Worm (Caenorhabditis elegans) whole organism, L2 larva: Measurements from ENCODE around the gene R193.6.

ENCODE experiments used
- F13H6.1 ChIP-seq: sonication (generic microtip); optimal IDR thresholded peaks from 2 replicates; lab custom pipeline; 2016; ENCODE audit warnings: missing genetic modification characterization, missing compliant biosample characterization
- Y55F3AM.14 ChIP-seq: fragments of 200-800 bp; sonication (Bioruptor generic); optimal IDR thresholded peaks from 2 replicates; lab custom pipeline; 2018; ENCODE audit warnings: mild to moderate bottlenecking, missing genetic modification characterization, missing compliant biosample characterization
- alr-1 ChIP-seq: fragments of 150-350 bp; optimal IDR thresholded peaks from 2 replicates; lab custom pipeline; 2014; ENCODE audit warnings: missing biosample characterization, missing genetic modification characterization
- blmp-1 ChIP-seq: sonication (generic microtip); optimal IDR thresholded peaks from 2 replicates; lab custom pipeline; 2017; ENCODE audit warnings: missing genetic modification characterization, mild to moderate bottlenecking, missing compliant biosample characterization, antibody characterized with exemption, moderate library complexity; ENCODE audit not compliant: insufficient read depth
- ceh-82 ChIP-seq: fragments of 150-350 bp; optimal IDR thresholded peaks from 2 replicates; lab custom pipeline; 2014; ENCODE audit warnings: missing biosample characterization, missing genetic modification characterization
- crh-2 ChIP-seq: sonication (generic microtip); optimal IDR thresholded peaks from 2 replicates; lab custom pipeline; 2017; ENCODE audit warnings: missing biosample characterization, missing genetic modification characterization
- dmd-4 ChIP-seq: sonication (generic microtip); optimal IDR thresholded peaks from 2 replicates; lab custom pipeline; 2017; ENCODE audit warnings: missing biosample characterization, missing genetic modification characterization
- elt-1 ChIP-seq: fragments of 150-350 bp; optimal IDR thresholded peaks from 2 replicates; lab custom pipeline; 2014; ENCODE audit warnings: missing biosample characterization, missing genetic modification characterization
- elt-3 ChIP-seq: sonication (generic microtip); optimal IDR thresholded peaks from 2 replicates; lab custom pipeline; 2017; ENCODE audit warnings: missing biosample characterization, missing genetic modification characterization
- fos-1 ChIP-seq: fragments of 150-350 bp; optimal IDR thresholded peaks from 2 replicates; lab custom pipeline; 2014; ENCODE audit warnings: missing biosample characterization, missing genetic modification characterization
- gmeb-1 ChIP-seq: fragments of 150-350 bp; optimal IDR thresholded peaks from 2 replicates; lab custom pipeline; 2014; ENCODE audit warnings: missing biosample characterization, missing genetic modification characterization
- lin-39 ChIP-seq: fragments of 150-350 bp; optimal IDR thresholded peaks from 2 replicates; lab custom pipeline; 2014; ENCODE audit warnings: missing biosample characterization, missing genetic modification reagents, missing genetic modification characterization
- lsy-2 ChIP-seq, 2 experiments: fragments of 150-350 bp in 1 of 2; sonication (generic microtip) in 1 of 2; optimal IDR thresholded peaks; 2 replicates each; lab custom pipeline; 2014 to 2017; ENCODE audit warnings: missing biosample characterization in 2 of 2, missing genetic modification characterization in 2 of 2
- mab-5 ChIP-seq: fragments of 150-350 bp; optimal IDR thresholded peaks from 2 replicates; lab custom pipeline; 2014; ENCODE audit warnings: missing biosample characterization, missing genetic modification characterization
- mbf-1 ChIP-seq: sonication (generic microtip); optimal IDR thresholded peaks from 2 replicates; lab custom pipeline; 2017; ENCODE audit warnings: missing biosample characterization, missing genetic modification characterization
- mdl-1 ChIP-seq, 2 experiments: fragments of 150-350 bp in 1 of 2; sonication (generic microtip) in 1 of 2; optimal IDR thresholded peaks; 2 replicates each; lab custom pipeline; 2017; ENCODE audit warnings: missing biosample characterization in 2 of 2, missing genetic modification characterization in 2 of 2
- nhr-10 ChIP-seq: sonication (generic microtip); optimal IDR thresholded peaks from 2 replicates; lab custom pipeline; 2017; ENCODE audit warnings: missing biosample characterization, missing genetic modification characterization
- nhr-129 ChIP-seq: fragments of 150-350 bp; optimal IDR thresholded peaks from 2 replicates; lab custom pipeline; 2014; ENCODE audit warnings: missing biosample characterization, missing genetic modification characterization
- nhr-23 ChIP-seq: fragments of 150-350 bp; optimal IDR thresholded peaks from 2 replicates; lab custom pipeline; 2014; ENCODE audit warnings: missing biosample characterization, missing genetic modification reagents, missing genetic modification characterization
- nhr-237 ChIP-seq: fragments of 150-350 bp; optimal IDR thresholded peaks from 2 replicates; lab custom pipeline; 2014; ENCODE audit warnings: missing biosample characterization, missing genetic modification characterization
- nhr-25 ChIP-seq: fragments of 150-350 bp; sonication (generic microtip); optimal IDR thresholded peaks from 3 replicates; lab custom pipeline; 2014; ENCODE audit warnings: missing biosample characterization, missing genetic modification characterization
- nhr-6 ChIP-seq: fragments of 150-350 bp; optimal IDR thresholded peaks from 2 replicates; lab custom pipeline; 2014; ENCODE audit warnings: missing biosample characterization, missing genetic modification characterization
- nhr-77 ChIP-seq: fragments of 150-350 bp; optimal IDR thresholded peaks from 2 replicates; lab custom pipeline; 2014; ENCODE audit warnings: missing biosample characterization, missing genetic modification characterization
- peb-1 ChIP-seq: fragments of 150-350 bp; optimal IDR thresholded peaks from 2 replicates; lab custom pipeline; 2014; ENCODE audit warnings: missing biosample characterization, missing genetic modification characterization
- skn-1 ChIP-seq: sonication (generic microtip); optimal IDR thresholded peaks from 2 replicates; lab custom pipeline; 2017; ENCODE audit warnings: missing biosample characterization, missing genetic modification characterization
- sma-3 ChIP-seq: sonication (generic microtip); optimal IDR thresholded peaks from 2 replicates; lab custom pipeline; 2016; ENCODE audit warnings: missing genetic modification reagents, missing genetic modification characterization, missing compliant biosample characterization
- sma-9 ChIP-seq, 2 experiments: fragments of 150-350 bp in 1 of 2; sonication (generic microtip) in 1 of 2; optimal IDR thresholded peaks; 2 replicates each; lab custom pipeline; 2014 to 2016; ENCODE audit warnings: missing genetic modification characterization in 2 of 2, mild to moderate bottlenecking in 1 of 2, missing biosample characterization in 1 of 2, missing compliant biosample characterization in 1 of 2, missing genetic modification reagents in 1 of 2, moderate library complexity in 1 of 2
- snpc-4 ChIP-seq: fragments of 150-350 bp; optimal IDR thresholded peaks from 2 replicates; lab custom pipeline; 2014; ENCODE audit warnings: missing biosample characterization, missing genetic modification characterization
- unc-55 ChIP-seq: fragments of 150-350 bp; sonication (generic microtip); optimal IDR thresholded peaks from 3 replicates; lab custom pipeline; 2014; ENCODE audit warnings: missing biosample characterization, missing genetic modification reagents, missing genetic modification characterization
- zag-1 ChIP-seq: fragments of 150-350 bp; optimal IDR thresholded peaks from 2 replicates; lab custom pipeline; 2014; ENCODE audit warnings: missing biosample characterization, missing genetic modification characterization
- ztf-1 ChIP-seq: fragments of 200-800 bp; sonication (Bioruptor generic); conservative IDR thresholded peaks from 2 replicates; pipeline ENCODE4 v1.3.6; 2022; ENCODE audit warnings: missing genetic modification characterization, missing compliant biosample characterization
- ztf-11 ChIP-seq: sonication (generic microtip); optimal IDR thresholded peaks from 2 replicates; lab custom pipeline; 2017; ENCODE audit warnings: missing biosample characterization, missing genetic modification characterization
- ztf-4 ChIP-seq: fragments of 150-350 bp; optimal IDR thresholded peaks from 2 replicates; lab custom pipeline; 2014; ENCODE audit warnings: missing biosample characterization, missing genetic modification characterization

R193.6 gene

DNA sequence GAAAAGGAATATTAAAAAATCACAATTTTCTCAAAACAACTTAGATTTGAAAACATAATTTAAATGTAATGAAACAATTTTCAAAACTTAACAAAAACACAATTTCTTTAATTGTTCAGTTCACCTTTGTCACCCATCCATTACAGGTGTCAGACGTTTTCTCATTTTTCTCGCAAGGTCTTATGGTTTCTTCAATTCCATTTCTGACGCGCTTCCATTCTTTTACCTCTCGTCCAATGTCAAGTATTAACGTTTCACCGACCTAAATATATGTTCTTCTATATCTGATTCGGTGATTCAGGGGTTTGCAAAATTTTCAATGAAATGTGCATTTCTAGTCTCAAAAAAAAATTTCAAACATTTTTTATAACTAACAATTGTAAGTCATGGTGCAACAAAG lies 25.1 kb upstream of the R193.6 start:
- no peak for TF ChIP-seq zag-1 (tag; lab: Kevin White, UChicago)
- no peak for TF ChIP-seq nhr-6 (tag; lab: Kevin White, UChicago)
- TF ChIP-seq mbf-1 (tag; lab: Kevin White, UChicago) = no peak
- no peak for TF ChIP-seq nhr-237 (tag; lab: Kevin White, UChicago)
- peak; percentile 47 for TF ChIP-seq nhr-25
- no peak for TF ChIP-seq blmp-1
- no peak for TF ChIP-seq alr-1

DNA sequence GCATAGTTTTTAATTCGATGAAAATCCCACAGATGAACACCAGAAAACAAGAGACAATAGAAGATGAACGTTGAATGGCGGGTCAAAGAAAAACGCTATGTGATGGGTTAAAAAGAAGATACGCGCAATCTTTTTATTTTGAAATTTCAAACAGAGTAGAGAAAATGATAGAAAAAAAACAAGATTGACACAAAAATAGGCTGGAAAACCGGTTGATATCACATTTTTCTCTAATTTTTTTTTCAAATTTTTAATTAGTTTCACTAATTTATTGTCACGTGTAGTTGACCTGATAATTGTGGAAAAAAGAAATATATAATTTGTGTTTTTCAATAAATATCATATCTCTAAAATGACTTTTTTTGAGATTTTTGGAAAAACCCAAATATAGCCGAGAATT lies 24.4 kb upstream of the R193.6 start, which contains the start of gene C05D9.9:
Gene C05D9.9 (minus strand): TSS at position 101 of the 400 bp plus-strand sequence.
- TF ChIP-seq ztf-4 (no peak), elt-3 (tag; lab: Kevin White, UChicago) (no peak), nhr-25 (peak; percentile 36), nhr-129 (tag; lab: Kevin White, UChicago) (no peak), zag-1 (tag; lab: Kevin White, UChicago) (no peak), snpc-4 (no peak), mdl-1 (tag; optimal IDR thresholded peaks at IDR 0.05; lab: Kevin White, UChicago) (no peak), nhr-23 (tag; lab: Kevin White, UChicago) (no peak), mbf-1 (tag; lab: Kevin White, UChicago) (no peak), alr-1 (no peak), peb-1 (no peak), ztf-11 (no peak), F13H6.1 (tag; lab: Kevin White, UChicago) (no peak), mab-5 (tag; lab: Kevin White, UChicago) (no peak), blmp-1 (peak; percentile 45), nhr-237 (tag; lab: Kevin White, UChicago) (no peak), nhr-10 (tag; lab: Kevin White, UChicago) (no peak)

DNA sequence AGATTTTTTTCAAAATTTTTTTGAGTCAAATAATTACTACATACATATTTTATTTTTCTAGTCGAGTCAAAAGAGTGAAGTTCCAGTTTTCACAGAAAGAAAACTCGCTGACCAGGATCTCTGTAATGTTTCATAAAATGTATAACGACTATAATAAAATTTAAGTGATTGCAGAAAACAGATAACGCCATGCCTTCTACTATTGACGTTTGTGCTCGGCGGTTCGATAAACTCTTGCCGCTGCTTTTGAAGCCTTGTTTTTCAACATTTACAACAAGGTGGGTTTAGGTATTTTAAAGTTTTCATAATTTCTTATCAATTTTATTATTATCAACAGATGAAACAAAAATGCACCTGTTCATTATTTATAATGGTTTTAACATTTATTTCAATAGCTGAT lies 23.2 kb upstream of the R193.6 start, which contains the start of gene lmp-2:
Gene lmp-2 (plus strand): TSS at position 190 of the 400 bp plus-strand sequence.
- TF ChIP-seq nhr-25 (no peak), unc-55 (GFP tag; lab: Kevin White, UChicago) (no peak), sma-9 (GFP tag; optimal IDR thresholded peaks at IDR 0.05; lab: Kevin White, UChicago) (peak; percentile 11), sma-9 (tag; optimal IDR thresholded peaks at IDR 0.05; lab: Kevin White, UChicago) (no peak), elt-1 (tag; lab: Kevin White, UChicago) (no peak), F13H6.1 (tag; lab: Kevin White, UChicago) (no peak), nhr-77 (tag; lab: Kevin White, UChicago) (no peak), lsy-2 (tag; optimal IDR thresholded peaks at IDR 0.05; lab: Kevin White, UChicago) (no peak), dmd-4 (tag; lab: Kevin White, UChicago) (no peak), gmeb-1 (no peak), ztf-11 (no peak), sma-3 (GFP tag; lab: Kevin White, UChicago) (no peak), zag-1 (tag; lab: Kevin White, UChicago) (no peak), fos-1 (tag; lab: Kevin White, UChicago) (peak; percentile 50), crh-2 (peak; percentile 12), snpc-4 (no peak)

DNA sequence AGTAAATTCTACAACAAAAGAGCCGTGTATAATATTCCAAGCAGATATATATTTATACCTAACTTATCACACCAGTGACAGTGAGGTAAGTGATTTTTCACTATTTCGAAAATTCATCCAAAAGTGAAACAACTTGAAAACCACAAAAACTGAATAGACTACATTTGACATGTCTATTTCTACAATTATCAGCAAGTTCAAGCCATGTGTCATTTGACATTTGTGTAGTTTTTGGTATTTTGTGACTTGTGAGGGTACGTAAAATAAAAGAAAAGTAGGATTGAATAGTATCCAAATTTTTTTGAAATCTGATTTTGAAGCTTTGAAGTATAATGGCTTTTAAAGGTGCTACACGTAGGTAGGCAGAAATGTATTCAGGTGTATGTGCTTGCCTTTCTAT lies 22.4 kb upstream of the R193.6 start:
- TF ChIP-seq elt-3 (tag; lab: Kevin White, UChicago) = no peak
- no peak for TF ChIP-seq F13H6.1 (tag; lab: Kevin White, UChicago)
- TF ChIP-seq nhr-129 (tag; lab: Kevin White, UChicago) = no peak
- TF ChIP-seq crh-2 = no peak
- TF ChIP-seq lin-39 (tag; lab: Kevin White, UChicago) = no peak
- TF ChIP-seq ztf-1 (GFP tag; lab: Robert Waterston, UW) = no peak
- TF ChIP-seq zag-1 (tag; lab: Kevin White, UChicago) = no peak
- TF ChIP-seq Y55F3AM.14 (GFP tag; lab: Kevin White, UChicago) = no peak
- TF ChIP-seq nhr-23 (tag; lab: Kevin White, UChicago) = no peak
- TF ChIP-seq ceh-82 (tag; lab: Kevin White, UChicago) = no peak
- no peak for TF ChIP-seq sma-3 (GFP tag; lab: Kevin White, UChicago)
- TF ChIP-seq mdl-1 (tag; optimal IDR thresholded peaks at IDR 0.05; lab: Kevin White, UChicago) = no peak
- no peak for TF ChIP-seq skn-1 (tag; lab: Kevin White, UChicago)
- no peak for TF ChIP-seq ztf-4
- no peak for TF ChIP-seq dmd-4 (tag; lab: Kevin White, UChicago)
- no peak for TF ChIP-seq lsy-2 (tag; optimal IDR thresholded peaks at IDR 0.05; lab: Kevin White, UChicago)
- no peak for TF ChIP-seq sma-9 (GFP tag; optimal IDR thresholded peaks at IDR 0.05; lab: Kevin White, UChicago)
- no peak for TF ChIP-seq sma-9 (tag; optimal IDR thresholded peaks at IDR 0.05; lab: Kevin White, UChicago)
